Worm (Caenorhabditis elegans): ENCODE results near the gene aak-1.

DNA sequence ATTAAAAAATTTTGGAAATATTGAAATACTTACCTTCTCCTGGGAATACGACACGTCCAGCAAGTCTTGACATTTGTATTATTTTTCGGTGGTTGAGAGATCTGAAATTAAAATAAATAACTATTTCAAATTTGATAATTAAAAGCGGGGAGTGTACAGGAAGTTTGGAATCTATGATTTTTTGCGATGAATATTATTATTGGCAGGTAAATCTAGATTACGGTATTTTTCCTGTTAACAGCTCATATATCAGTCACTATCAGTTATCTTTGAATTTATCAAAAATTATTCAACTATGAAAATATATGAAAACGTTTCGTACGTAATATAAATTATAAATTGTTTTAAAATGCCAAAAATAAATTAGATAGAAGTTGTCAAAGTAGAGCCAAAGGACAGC, 44.8 kb downstream of the aak-1 start, which contains the start of gene B0303.14:
- TF ChIP-seq sma-3 (GFP tag; optimal IDR thresholded peaks at IDR 0.05) (no peak), nhr-25 (tag; optimal IDR thresholded peaks at IDR 0.05) (no peak), unc-62 (GFP tag; optimal IDR thresholded peaks at IDR 0.05) (no peak), fos-1 (tag; optimal IDR thresholded peaks at IDR 0.05) (no peak), nhr-11 (tag; optimal IDR thresholded peaks at IDR 0.05) (no peak), ceh-82 (tag; optimal IDR thresholded peaks at IDR 0.05) (no peak)

Measured in whole organism, L2 larva.